Fruit fly (Drosophila melanogaster): ENCODE data around the gene CG9368.
A peak's percentile ranks its signal among the peaks of the same experiment; 100 is the strongest.

Gene CG9368

DNA sequence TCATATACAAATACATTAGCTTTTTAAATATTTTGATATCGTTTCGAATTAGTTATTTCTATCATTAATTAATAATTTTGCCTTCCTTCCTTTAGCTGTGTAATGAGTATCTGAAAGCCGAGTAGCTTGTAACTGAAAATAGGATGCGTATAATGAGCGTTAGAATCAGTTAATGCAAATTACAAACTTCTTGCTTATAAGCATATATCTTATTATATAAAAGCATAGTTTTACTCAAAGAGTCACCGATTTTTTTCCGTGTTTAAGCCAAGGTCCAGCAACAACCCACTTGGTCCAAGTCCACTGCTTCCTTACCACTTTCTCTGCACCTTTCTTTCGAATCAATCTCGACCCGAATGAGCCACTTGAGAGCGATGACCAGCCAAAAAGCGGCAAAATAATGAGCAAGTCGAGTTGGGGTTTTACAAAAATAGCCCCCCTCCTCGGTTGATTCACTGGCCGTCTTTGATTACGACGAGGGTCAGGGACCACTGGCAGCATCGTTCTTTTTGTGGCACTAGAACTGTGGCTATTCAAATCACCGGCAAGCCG, 45.5 kb upstream of the CG9368 start:
- no peak for TF ChIP-seq CG33213 (GFP tag; optimal IDR thresholded peaks at IDR 0.05)
- TF ChIP-seq pan (optimal IDR thresholded peaks at IDR 0.05), result no peak
- no peak for TF ChIP-seq pan (GFP tag; optimal IDR thresholded peaks at IDR 0.05 in 1 of 2, IDR thresholded peaks at IDR 0.05 in 1 of 2)
- TF ChIP-seq gcm (GFP tag; optimal IDR thresholded peaks at IDR 0.05), result no peak
- no peak for TF ChIP-seq CG5245 (GFP tag; optimal IDR thresholded peaks at IDR 0.05)
- no peak for TF ChIP-seq CG17359 (tag; optimal IDR thresholded peaks at IDR 0.05)
- no peak for TF ChIP-seq CG1024 (GFP tag; IDR thresholded peaks at IDR 0.05)
- TF ChIP-seq CG10565 (GFP tag; optimal IDR thresholded peaks at IDR 0.05), result no peak
- no peak for TF ChIP-seq cato (GFP tag; optimal IDR thresholded peaks at IDR 0.05; ENCODE audit: borderline replicate concordance)
- TF ChIP-seq gt (GFP tag; IDR thresholded peaks at IDR 0.05), result no peak
- TF ChIP-seq CG30020 (tag; optimal IDR thresholded peaks at IDR 0.05), result no peak
- TF ChIP-seq CG31441 (GFP tag; IDR thresholded peaks at IDR 0.05), result no peak
- peak in 1 of 3 experiments; percentile 14 for TF ChIP-seq lola (GFP tag; optimal IDR thresholded peaks at IDR 0.05)
- peak; percentile 2 for TF ChIP-seq Nf-YB (GFP tag; optimal IDR thresholded peaks at IDR 0.05)
- TF ChIP-seq CG5953 (GFP tag; IDR thresholded peaks at IDR 0.05), result no peak
- no peak for TF ChIP-seq Awh (GFP tag; IDR thresholded peaks at IDR 0.05)
- no peak for TF ChIP-seq CHES-1-like (GFP tag; optimal IDR thresholded peaks at IDR 0.05)
- TF ChIP-seq tin (GFP tag; optimal IDR thresholded peaks at IDR 0.05), result no peak
- TF ChIP-seq CG15073 (GFP tag; optimal IDR thresholded peaks at IDR 0.05), result no peak
- no peak for TF ChIP-seq Ada2b (GFP tag; IDR thresholded peaks at IDR 0.05)
- TF ChIP-seq pb (GFP tag; optimal IDR thresholded peaks at IDR 0.05), result no peak
- no peak for TF ChIP-seq C15 (GFP tag; IDR thresholded peaks at IDR 0.05)
- TF ChIP-seq HLHmδ (GFP tag; optimal IDR thresholded peaks at IDR 0.05), result no peak
- no peak for TF ChIP-seq twi (tag; optimal IDR thresholded peaks at IDR 0.05)
- no peak for TF ChIP-seq ken (GFP tag; IDR thresholded peaks at IDR 0.05)
- peak; percentile 44 for TF ChIP-seq Blimp-1 (GFP tag; optimal IDR thresholded peaks at IDR 0.05)
- no peak for TF ChIP-seq CG16863 (GFP tag; optimal IDR thresholded peaks at IDR 0.05)
- TF ChIP-seq Myb (GFP tag; optimal IDR thresholded peaks at IDR 0.05), result no peak
- peak; percentile 50 for TF ChIP-seq sens (GFP tag)
- TF ChIP-seq Lpt (GFP tag; optimal IDR thresholded peaks at IDR 0.05), result no peak
- TF ChIP-seq prd (optimal IDR thresholded peaks at IDR 0.05), result no peak
- TF ChIP-seq prd (GFP tag; IDR thresholded peaks at IDR 0.05), result no peak
- TF ChIP-seq Opbp (GFP tag; IDR thresholded peaks at IDR 0.05; ENCODE audit: partially characterized antibody), result no peak
- TF ChIP-seq zf30C (GFP tag; optimal IDR thresholded peaks at IDR 0.05), result peak; percentile 20
- TF ChIP-seq slou (GFP tag; optimal IDR thresholded peaks at IDR 0.05), result no peak

DNA sequence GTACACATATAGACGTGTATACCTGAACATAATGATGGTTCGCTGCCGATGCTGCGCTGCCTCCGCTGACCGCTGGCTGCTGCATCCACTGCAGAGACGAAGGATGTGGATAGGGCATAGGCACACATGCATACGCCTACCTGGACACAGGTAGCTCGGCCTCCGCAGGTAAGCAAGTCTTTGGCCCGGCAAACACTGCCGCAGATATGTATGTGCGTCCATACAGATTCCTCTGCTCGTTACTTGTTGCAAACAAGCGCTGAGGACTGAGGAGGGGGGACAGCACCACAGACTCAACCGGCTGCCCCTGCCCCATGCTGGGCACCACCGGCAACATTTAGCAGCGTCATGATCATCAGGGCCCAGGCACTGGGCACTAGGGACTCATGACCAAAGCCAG, 44.7 kb upstream of the CG9368 start:
- no peak for TF ChIP-seq CG31441 (GFP tag; IDR thresholded peaks at IDR 0.05)
- TF ChIP-seq phol (tag; optimal IDR thresholded peaks at IDR 0.05), result no peak
- TF ChIP-seq zfh2 (GFP tag; optimal IDR thresholded peaks at IDR 0.05), result no peak
- peak; percentile 52 for TF ChIP-seq pros (GFP tag; optimal IDR thresholded peaks at IDR 0.05)
- TF ChIP-seq fd102C (GFP tag; optimal IDR thresholded peaks at IDR 0.05), result no peak
- TF ChIP-seq vvl (GFP tag; IDR thresholded peaks at IDR 0.05), result peak; percentile 11; the same call in 1 of the 2 replicates
- no peak for TF ChIP-seq CG1024 (GFP tag; IDR thresholded peaks at IDR 0.05)
- peak; percentile 95 for TF ChIP-seq kni (GFP tag; optimal IDR thresholded peaks at IDR 0.05)
- peak; percentile 28; the same call in 1 of the 2 replicates for TF ChIP-seq ara (GFP tag; IDR thresholded peaks at IDR 0.05)
- TF ChIP-seq zen (tag; optimal IDR thresholded peaks at IDR 0.05), result peak; percentile 46
- TF ChIP-seq gt (GFP tag; IDR thresholded peaks at IDR 0.05), result no peak
- TF ChIP-seq croc (GFP tag; conservative IDR thresholded peaks at IDR 0.05), result no peak
- TF ChIP-seq CG2199 (GFP tag; IDR thresholded peaks at IDR 0.05), result peak; percentile 30; the same call in 1 of the 3 replicates
- no peak for TF ChIP-seq Eip74EF (GFP tag; optimal IDR thresholded peaks at IDR 0.05)
- TF ChIP-seq Nf-YC (tag; optimal IDR thresholded peaks at IDR 0.05), result no peak
- no peak for TF ChIP-seq CG12942 (GFP tag; optimal IDR thresholded peaks at IDR 0.05)
- no peak for TF ChIP-seq hb (GFP tag; IDR thresholded peaks at IDR 0.05; ENCODE audit: partially characterized antibody)
- no peak for TF ChIP-seq Atf3 (GFP tag; optimal IDR thresholded peaks at IDR 0.05)
- no peak for TF ChIP-seq Fer1 (GFP tag; optimal IDR thresholded peaks at IDR 0.05)
- TF ChIP-seq sd (tag; optimal IDR thresholded peaks at IDR 0.05), result no peak
